Fruit fly (Drosophila melanogaster): Measurements from ENCODE around the gene CG5445.

Gene CG5445

dm6 chrX:17298900-17299836, 16.9 kb downstream of the CG5445 start:
- TF ChIP-seq CG13204 (GFP tag; optimal IDR thresholded peaks at IDR 0.05) = peak; percentile 59
- peak; percentile 74 for TF ChIP-seq CG12605 (GFP tag; IDR thresholded peaks at IDR 0.05)
- peak; percentile 76 for TF ChIP-seq CG14655 (GFP tag; optimal IDR thresholded peaks at IDR 0.05)
- TF ChIP-seq EcR (GFP tag; optimal IDR thresholded peaks at IDR 0.05) = peak; percentile 57
- peak; percentile 85 for TF ChIP-seq CG15710 (tag; optimal IDR thresholded peaks at IDR 0.05)
- TF ChIP-seq Snoo (tag; optimal IDR thresholded peaks at IDR 0.05) = peak; percentile 53
- TF ChIP-seq Ets98B (GFP tag; IDR thresholded peaks at IDR 0.05) = peak; percentile 80
- no peak for TF ChIP-seq CG10348 (GFP tag; IDR thresholded peaks at IDR 0.05)
- peak; percentile 78 for TF ChIP-seq gl (tag; optimal IDR thresholded peaks at IDR 0.05)
- peak; percentile 83 for TF ChIP-seq CG32121 (GFP tag; IDR thresholded peaks at IDR 0.05)
- peak; percentile 86 for TF ChIP-seq fd96Ca (GFP tag; IDR thresholded peaks at IDR 0.05)
- peak; percentile 86 for TF ChIP-seq CG4496 (GFP tag; IDR thresholded peaks at IDR 0.05)
- TF ChIP-seq Pif1B (GFP tag; optimal IDR thresholded peaks at IDR 0.05) = peak; percentile 79
- peak; percentile 81 for TF ChIP-seq CG8301 (tag; optimal IDR thresholded peaks at IDR 0.05)
- TF ChIP-seq CG9948 (tag; optimal IDR thresholded peaks at IDR 0.05) = peak; percentile 83
- TF ChIP-seq rn (GFP tag; IDR thresholded peaks at IDR 0.05) = peak; percentile 75
- peak; percentile 82 for TF ChIP-seq CG34367 (tag; optimal IDR thresholded peaks at IDR 0.05)
- peak; percentile 72 for TF ChIP-seq Pif1A (GFP tag; optimal IDR thresholded peaks at IDR 0.05)
- peak; percentile 80 for TF ChIP-seq CG17806 (tag; optimal IDR thresholded peaks at IDR 0.05)
- peak; percentile 81 for TF ChIP-seq CG8159 (tag; optimal IDR thresholded peaks at IDR 0.05)
- peak; percentile 57 for TF ChIP-seq D1 (tag; optimal IDR thresholded peaks at IDR 0.05)

dm6 chrX:17300609-17301208, 18.4 kb downstream of the CG5445 start:
- TF ChIP-seq fd96Ca (GFP tag; IDR thresholded peaks at IDR 0.05) = no peak; the same call in 2 of the 3 replicates
- TF ChIP-seq CG14655 (GFP tag; optimal IDR thresholded peaks at IDR 0.05) = peak; percentile 91
- peak; percentile 71 for TF ChIP-seq CG34367 (tag; optimal IDR thresholded peaks at IDR 0.05)
- peak; percentile 75 for TF ChIP-seq gl (tag; optimal IDR thresholded peaks at IDR 0.05)
- TF ChIP-seq rn (GFP tag; IDR thresholded peaks at IDR 0.05) = no peak
- TF ChIP-seq CG17806 (tag; optimal IDR thresholded peaks at IDR 0.05) = peak; percentile 81
- peak; percentile 86 for TF ChIP-seq CG15710 (tag; optimal IDR thresholded peaks at IDR 0.05)
- no peak; the same call in none of the 2 replicates for TF ChIP-seq Ets98B (GFP tag; IDR thresholded peaks at IDR 0.05)
- TF ChIP-seq CG10348 (GFP tag; IDR thresholded peaks at IDR 0.05) = no peak
- TF ChIP-seq CG32121 (GFP tag; IDR thresholded peaks at IDR 0.05) = peak; percentile 56
- TF ChIP-seq CG13204 (GFP tag; optimal IDR thresholded peaks at IDR 0.05) = peak; percentile 65
- peak; percentile 61 for TF ChIP-seq CG4496 (GFP tag; IDR thresholded peaks at IDR 0.05)
- peak; percentile 85 for TF ChIP-seq Snoo (tag; optimal IDR thresholded peaks at IDR 0.05)
- TF ChIP-seq CG9948 (tag; optimal IDR thresholded peaks at IDR 0.05) = peak; percentile 73
- TF ChIP-seq Pif1B (GFP tag; optimal IDR thresholded peaks at IDR 0.05) = peak; percentile 46
- TF ChIP-seq Pif1A (GFP tag; optimal IDR thresholded peaks at IDR 0.05) = peak; percentile 64
- TF ChIP-seq CG12605 (GFP tag; IDR thresholded peaks at IDR 0.05) = peak; percentile 61
- TF ChIP-seq D1 (tag; optimal IDR thresholded peaks at IDR 0.05) = peak; percentile 73
- peak; percentile 89 for TF ChIP-seq CG8159 (tag; optimal IDR thresholded peaks at IDR 0.05)
- peak; percentile 39 for TF ChIP-seq EcR (GFP tag; optimal IDR thresholded peaks at IDR 0.05)
- peak; percentile 85 for TF ChIP-seq CG8301 (tag; optimal IDR thresholded peaks at IDR 0.05)

- no peak for TF ChIP-seq CG9948 (tag; optimal IDR thresholded peaks at IDR 0.05)
- TF ChIP-seq CG13204 (GFP tag; optimal IDR thresholded peaks at IDR 0.05) = no peak
- peak; percentile 7 for TF ChIP-seq Pif1A (GFP tag; optimal IDR thresholded peaks at IDR 0.05)
- TF ChIP-seq rn (GFP tag; IDR thresholded peaks at IDR 0.05) = no peak
- no peak for TF ChIP-seq CG8301 (tag; optimal IDR thresholded peaks at IDR 0.05)
- peak; percentile 12 for TF ChIP-seq Pif1B (GFP tag; optimal IDR thresholded peaks at IDR 0.05)
- TF ChIP-seq CG34367 (tag; optimal IDR thresholded peaks at IDR 0.05) = peak; percentile 0
- TF ChIP-seq EcR (GFP tag; optimal IDR thresholded peaks at IDR 0.05) = no peak
- TF ChIP-seq CG8159 (tag; optimal IDR thresholded peaks at IDR 0.05) = no peak
- no peak for TF ChIP-seq gl (tag; optimal IDR thresholded peaks at IDR 0.05)
These were observed 19.4 kb downstream of the CG5445 start, which contains the start of gene Fim for dm6 chrX:17301705-17302104. Fim (minus strand) TSS chrX:17301929.

dm6 chrX:17302202-17303061, 20.1 kb downstream of the CG5445 start:
- peak; percentile 15 for TF ChIP-seq EcR (GFP tag; optimal IDR thresholded peaks at IDR 0.05)
- no peak for TF ChIP-seq D1 (tag; optimal IDR thresholded peaks at IDR 0.05)
- peak; percentile 33; the same call in 1 of the 3 replicates for TF ChIP-seq CG4496 (GFP tag; IDR thresholded peaks at IDR 0.05)

dm6 chrX:17305544-17305943, 23.2 kb downstream of the CG5445 start:
- no peak for TF ChIP-seq CG10348 (GFP tag; IDR thresholded peaks at IDR 0.05)
- TF ChIP-seq rn (GFP tag; IDR thresholded peaks at IDR 0.05) = no peak
- TF ChIP-seq Pif1A (GFP tag; optimal IDR thresholded peaks at IDR 0.05) = no peak
- no peak for TF ChIP-seq CG9948 (tag; optimal IDR thresholded peaks at IDR 0.05)
- no peak for TF ChIP-seq Ets98B (GFP tag; IDR thresholded peaks at IDR 0.05)
- no peak for TF ChIP-seq CG13204 (GFP tag; optimal IDR thresholded peaks at IDR 0.05)
- no peak for TF ChIP-seq D1 (tag; optimal IDR thresholded peaks at IDR 0.05)
- no peak for TF ChIP-seq Snoo (tag; optimal IDR thresholded peaks at IDR 0.05)
- no peak for TF ChIP-seq gl (tag; optimal IDR thresholded peaks at IDR 0.05)
- no peak for TF ChIP-seq CG8301 (tag; optimal IDR thresholded peaks at IDR 0.05)
- TF ChIP-seq CG17806 (tag; optimal IDR thresholded peaks at IDR 0.05) = no peak
- TF ChIP-seq CG12605 (GFP tag; IDR thresholded peaks at IDR 0.05) = no peak
- TF ChIP-seq EcR (GFP tag; optimal IDR thresholded peaks at IDR 0.05) = no peak
- TF ChIP-seq CG8159 (tag; optimal IDR thresholded peaks at IDR 0.05) = no peak
- TF ChIP-seq CG32121 (GFP tag; IDR thresholded peaks at IDR 0.05) = no peak
- no peak for TF ChIP-seq Pif1B (GFP tag; optimal IDR thresholded peaks at IDR 0.05)
- TF ChIP-seq CG15710 (tag; optimal IDR thresholded peaks at IDR 0.05) = no peak
- TF ChIP-seq CG34367 (tag; optimal IDR thresholded peaks at IDR 0.05) = no peak
- no peak for TF ChIP-seq CG14655 (GFP tag; optimal IDR thresholded peaks at IDR 0.05)
- TF ChIP-seq fd96Ca (GFP tag; IDR thresholded peaks at IDR 0.05) = no peak

Measured in whole organism, pupa.